Worm (Caenorhabditis elegans): ENCODE measurements around the gene C55A6.12.

C55A6.12 gene

DNA sequence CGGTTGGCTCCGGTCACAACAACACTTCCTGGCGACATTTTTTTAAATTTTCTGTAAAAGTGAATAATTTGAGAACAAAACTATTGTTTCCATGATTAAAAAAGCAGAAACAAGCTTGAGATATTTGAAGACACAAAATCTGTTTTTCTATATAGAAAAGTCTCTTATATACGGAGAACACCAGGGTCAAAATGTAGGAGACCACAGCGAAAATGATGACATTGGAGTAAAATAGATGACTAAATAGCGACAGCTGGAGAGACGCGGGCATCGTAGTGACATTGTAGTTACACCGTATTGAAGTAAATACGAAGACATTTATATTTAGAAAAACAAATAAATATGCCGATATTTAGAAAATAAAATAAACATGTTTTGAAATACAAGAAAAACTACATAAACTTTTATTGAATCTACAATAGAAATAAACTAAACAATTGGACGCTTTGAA is 13.2 kb upstream of the C55A6.12 start, which contains the start of gene sdz-8:
TSS of gene sdz-8 (minus strand) at position 51 of the 451 bp plus-strand sequence.
- no peak for TF ChIP-seq odd-2 (tag; optimal IDR thresholded peaks at IDR 0.05)
- TF ChIP-seq dve-1 (tag; optimal IDR thresholded peaks at IDR 0.05), result no peak
- no peak for TF ChIP-seq mec-3 (tag; optimal IDR thresholded peaks at IDR 0.05; ENCODE audit: borderline replicate concordance)
- TF ChIP-seq unc-3 (GFP tag; conservative IDR thresholded peaks at IDR 0.05), result no peak
- TF ChIP-seq unc-3 (tag; optimal IDR thresholded peaks at IDR 0.05), result no peak
- TF ChIP-seq ceh-24 (tag; optimal IDR thresholded peaks at IDR 0.05), result no peak
- TF ChIP-seq ama-1 (optimal IDR thresholded peaks at IDR 0.05), result no peak
- TF ChIP-seq Y22D7AL.16 (tag; optimal IDR thresholded peaks at IDR 0.05), result no peak
- no peak for TF ChIP-seq tbx-2 (tag; optimal IDR thresholded peaks at IDR 0.05)
- no peak for TF ChIP-seq ceh-45 (GFP tag; IDR thresholded peaks at IDR 0.05)
- no peak for TF ChIP-seq ceh-48 (tag; optimal IDR thresholded peaks at IDR 0.05)
- TF ChIP-seq unc-86 (tag; optimal IDR thresholded peaks at IDR 0.05), result no peak
- TF ChIP-seq elt-4 (tag; optimal IDR thresholded peaks at IDR 0.05), result no peak
- TF ChIP-seq nfya-1 (tag; optimal IDR thresholded peaks at IDR 0.05), result no peak
- no peak for TF ChIP-seq F13H6.1 (tag; optimal IDR thresholded peaks at IDR 0.05)
- TF ChIP-seq ref-2 (tag; optimal IDR thresholded peaks at IDR 0.05), result no peak
- no peak for TF ChIP-seq ceh-22 (tag; optimal IDR thresholded peaks at IDR 0.05)
- no peak for TF ChIP-seq unc-42 (tag; optimal IDR thresholded peaks at IDR 0.05)
- TF ChIP-seq lin-11 (tag; optimal IDR thresholded peaks at IDR 0.05), result no peak
- TF ChIP-seq ceh-14 (tag; optimal IDR thresholded peaks at IDR 0.05), result no peak
- TF ChIP-seq pha-2 (tag; optimal IDR thresholded peaks at IDR 0.05), result no peak

- TF ChIP-seq ceh-6 (GFP tag; optimal IDR thresholded peaks at IDR 0.05), result no peak
- TF ChIP-seq K09A11.1 (tag; optimal IDR thresholded peaks at IDR 0.05; ENCODE audit: insufficient read depth), result no peak
- TF ChIP-seq pqm-1 (tag; optimal IDR thresholded peaks at IDR 0.05), result no peak
- no peak for TF ChIP-seq fkh-10 (GFP tag; optimal IDR thresholded peaks at IDR 0.05)
- TF ChIP-seq pax-1 (tag; optimal IDR thresholded peaks at IDR 0.05), result no peak
- no peak for TF ChIP-seq madf-2 (tag; optimal IDR thresholded peaks at IDR 0.05)
- TF ChIP-seq ceh-48 (tag; optimal IDR thresholded peaks at IDR 0.05), result no peak
- TF ChIP-seq nfya-1 (tag; optimal IDR thresholded peaks at IDR 0.05), result no peak
- TF ChIP-seq nhr-11 (tag; optimal IDR thresholded peaks at IDR 0.05), result no peak
- no peak for TF ChIP-seq C08G9.2 (tag; optimal IDR thresholded peaks at IDR 0.05)
These were observed 12.2 kb upstream of the C55A6.12 start for ce11 chrV:11515145-11515544.

ce11 chrV:11514677-11515076 is 11.7 kb upstream of the C55A6.12 start, which contains the start of gene C55A6.6:
TSS of gene C55A6.6 (minus strand) at chrV:11514737.
- TF ChIP-seq rnt-1 (tag; optimal IDR thresholded peaks at IDR 0.05) (no peak), pha-2 (tag; optimal IDR thresholded peaks at IDR 0.05) (no peak), T23F11.4 (GFP tag; optimal IDR thresholded peaks at IDR 0.05) (no peak), ref-2 (tag; optimal IDR thresholded peaks at IDR 0.05) (no peak), ahr-1 (tag; optimal IDR thresholded peaks at IDR 0.05) (no peak), ceh-34 (tag; optimal IDR thresholded peaks at IDR 0.05) (no peak), fax-1 (tag; optimal IDR thresholded peaks at IDR 0.05) (no peak), ceh-48 (tag; optimal IDR thresholded peaks at IDR 0.05) (no peak), lim-6 (tag; optimal IDR thresholded peaks at IDR 0.05) (no peak), unc-86 (tag; optimal IDR thresholded peaks at IDR 0.05) (no peak), ztf-16 (tag; optimal IDR thresholded peaks at IDR 0.05) (no peak), unc-55 (GFP tag; optimal IDR thresholded peaks at IDR 0.05) (no peak), fkh-6 (tag; optimal IDR thresholded peaks at IDR 0.05) (no peak), dve-1 (tag; optimal IDR thresholded peaks at IDR 0.05) (no peak), C38D4.7 (GFP tag; optimal IDR thresholded peaks at IDR 0.05) (no peak), pros-1 (tag; optimal IDR thresholded peaks at IDR 0.05) (no peak), nhr-11 (tag; optimal IDR thresholded peaks at IDR 0.05) (no peak), pha-4 (tag; optimal IDR thresholded peaks at IDR 0.05) (no peak), nhr-232 (tag; optimal IDR thresholded peaks at IDR 0.05) (no peak), ceh-2 (tag; optimal IDR thresholded peaks at IDR 0.05) (no peak)
